Fruit fly (Drosophila melanogaster) whole organism, prepupa: ENCODE results near the gene CG8507.
A peak's percentile ranks its signal among the peaks of the same experiment; 100 is the strongest.

ENCODE experiments used
- CG10631 ChIP-seq: fragments of 200-800 bp; sonication (Bioruptor generic); optimal IDR thresholded peaks from 2 replicates; lab custom pipeline; 2016; ENCODE audit warnings: missing biosample characterization, missing genetic modification characterization
- CG11294 ChIP-seq: fragments of 200-800 bp; sonication (Bioruptor generic); IDR thresholded peaks from 2 replicates; pipeline ENCODE4 v1.3.6; 2022; ENCODE audit warnings: missing biosample characterization, missing genetic modification characterization
- CG15336 ChIP-seq: fragments of 200-800 bp; sonication (Bioruptor generic); IDR thresholded peaks from 2 replicates; pipeline ENCODE4 v1.3.6; 2022; ENCODE audit warnings: missing biosample characterization, missing genetic modification characterization
- CG34406 ChIP-seq: fragments of 200-800 bp; sonication (Bioruptor generic); optimal IDR thresholded peaks from 3 replicates; lab custom pipeline; 2016; ENCODE audit warnings: missing biosample characterization, missing genetic modification characterization
- Eip75B ChIP-seq: fragments of 200-800 bp; sonication (Bioruptor generic); optimal IDR thresholded peaks from 3 replicates; lab custom pipeline; 2016; ENCODE audit warnings: missing biosample characterization, missing genetic modification characterization
- Eip93F ChIP-seq: fragments of 200-800 bp; sonication (Bioruptor generic); optimal IDR thresholded peaks from 2 replicates; lab custom pipeline; 2016; ENCODE audit warnings: missing biosample characterization, mild to moderate bottlenecking, missing genetic modification characterization
- Ets96B ChIP-seq: fragments of 200-800 bp; optimal IDR thresholded peaks from 2 replicates; lab custom pipeline; 2019; ENCODE audit warnings: missing biosample characterization, mild to moderate bottlenecking, missing genetic modification characterization, moderate library complexity
- Gug ChIP-seq: fragments of 200-800 bp; sonication (Bioruptor generic); IDR thresholded peaks from 2 replicates; pipeline ENCODE4 v1.3.6; 2022; ENCODE audit warnings: missing biosample characterization, missing genetic modification characterization
- Hr39 ChIP-seq: fragments of 200-800 bp; sonication (Bioruptor generic); optimal IDR thresholded peaks from 2 replicates; lab custom pipeline; 2016; ENCODE audit warnings: missing biosample characterization, missing genetic modification characterization
- Lpt ChIP-seq: fragments of 200-800 bp; sonication (Bioruptor generic); optimal IDR thresholded peaks from 3 replicates; lab custom pipeline; 2016; ENCODE audit warnings: missing biosample characterization, missing genetic modification characterization
- eg ChIP-seq: fragments of 200-800 bp; sonication (Bioruptor generic); IDR thresholded peaks from 3 replicates; pipeline ENCODE4 v1.3.6; 2022; ENCODE audit warnings: missing biosample characterization, missing genetic modification characterization
- lz ChIP-seq: fragments of 200-800 bp; sonication (Bioruptor generic); optimal IDR thresholded peaks from 3 replicates; lab custom pipeline; 2016; ENCODE audit warnings: missing biosample characterization, missing genetic modification characterization
- pdm3 ChIP-seq: fragments of 200-800 bp; sonication (Bioruptor generic); optimal IDR thresholded peaks from 3 replicates; lab custom pipeline; 2016; ENCODE audit warnings: missing biosample characterization, missing genetic modification characterization
- svp ChIP-seq: fragments of 200-800 bp; sonication (Bioruptor generic); peaks from one replicate; lab custom pipeline; 2016; ENCODE audit warnings: missing biosample characterization, missing genetic modification characterization

dm6 chr3R:9747272-9747874 is 43.9 kb upstream of the CG8507 start, which contains the start of gene CG12948:
- TF ChIP-seq Eip75B (GFP tag; lab: Kevin White, UChicago) (no peak), CG34406 (GFP tag; lab: Kevin White, UChicago) (no peak), svp (no peak), Ets96B (tag; lab: Kevin White, UChicago) (no peak), lz (peak; percentile 67), CG15336 (GFP tag; lab: Robert Waterston, UW) (no peak; the same call in 1 of the 2 replicates), Lpt (GFP tag; lab: Kevin White, UChicago) (peak; percentile 51), Eip93F (GFP tag; lab: Kevin White, UChicago) (peak; percentile 39), pdm3 (GFP tag; lab: Kevin White, UChicago) (no peak), CG11294 (GFP tag; lab: Robert Waterston, UW) (no peak), CG10631 (no peak), Hr39 (no peak), eg (GFP tag; lab: Robert Waterston, UW) (peak; percentile 47; the same call in 2 of the 3 replicates), Gug (GFP tag; lab: Robert Waterston, UW) (0 out of 2 replicates have a peak, but pooled peaks have one; percentile 14)
